Worm (Caenorhabditis elegans) whole organism, midembryonic: ENCODE measurements around the gene F28C1.3.

ENCODE experiments used
- cog-1 ChIP-seq: sonication (generic microtip); optimal IDR thresholded peaks from 2 replicates; lab custom pipeline; 2016; ENCODE audit warnings: missing genetic modification characterization, missing compliant biosample characterization
- ref-1 ChIP-seq: fragments of 200-800 bp; sonication (Bioruptor generic); conservative IDR thresholded peaks from 2 replicates; pipeline ENCODE4 v1.3.6; 2022; ENCODE audit warnings: missing genetic modification reagents, missing genetic modification characterization, missing compliant biosample characterization
- tab-1 ChIP-seq: fragments of 200-800 bp; sonication (Bioruptor generic); IDR thresholded peaks from 2 replicates; pipeline ENCODE4 v1.3.6; 2022; ENCODE audit warnings: missing genetic modification characterization, missing compliant biosample characterization
- ztf-23 ChIP-seq: fragments of 200-800 bp; sonication (Bioruptor generic); IDR thresholded peaks from 2 replicates; pipeline ENCODE4 v1.3.6; 2022; ENCODE audit warnings: missing genetic modification reagents, missing genetic modification characterization, missing compliant biosample characterization

DNA sequence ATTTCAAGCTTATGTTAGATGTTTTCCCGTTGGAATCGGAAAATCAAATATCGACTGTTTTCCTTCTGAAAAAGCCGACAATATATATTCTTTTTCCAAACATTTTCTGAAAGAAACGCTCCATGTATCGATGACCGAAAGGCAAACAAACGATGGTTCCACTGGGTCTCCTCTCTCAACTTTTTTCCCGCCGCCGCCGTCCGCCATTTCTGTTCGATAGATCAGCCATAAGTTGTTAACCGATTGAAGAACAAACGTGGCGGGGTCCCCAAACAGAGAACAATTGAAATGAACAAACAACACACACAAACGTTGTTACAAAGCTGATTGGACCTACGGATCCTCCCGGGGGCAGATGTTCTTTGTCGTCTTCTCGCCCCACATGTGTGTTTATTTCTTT is 1.8 kb upstream of the F28C1.3 start:
- no peak for TF ChIP-seq cog-1 (tag; lab: Kevin White, UChicago)
- TF ChIP-seq ref-1 (GFP tag; lab: Robert Waterston, UW), result no peak
- no peak for TF ChIP-seq ztf-23 (GFP tag; lab: Robert Waterston, UW)
- TF ChIP-seq tab-1 (GFP tag; lab: Robert Waterston, UW), result no peak
